Fruit fly (Drosophila melanogaster): ENCODE measurements around the gene CG43329.

Gene CG43329

dm6 chr3L:22458271-22458670 is 46.7 kb downstream of the CG43329 start (continued):
- TF ChIP-seq Dad (GFP tag; optimal IDR thresholded peaks at IDR 0.05), result no peak
- peak in 1 of 2 experiments; percentile 49 for TF ChIP-seq Pdp1 (GFP tag; optimal IDR thresholded peaks at IDR 0.05)

- TF ChIP-seq sr (GFP tag; IDR thresholded peaks at IDR 0.05) (0 out of 3 replicates have a peak, but pooled peaks have one; percentile 9), lola (GFP tag; optimal IDR thresholded peaks at IDR 0.05) (peak in 1 of 3 experiments; percentile 14), Nf-YC (tag; optimal IDR thresholded peaks at IDR 0.05) (peak; percentile 31), CG17612 (GFP tag; IDR thresholded peaks at IDR 0.05) (peak; percentile 34; the same call in 1 of the 2 replicates), Blimp-1 (GFP tag; optimal IDR thresholded peaks at IDR 0.05) (peak; percentile 75), psq (GFP tag; optimal IDR thresholded peaks at IDR 0.05) (no peak), Dll (GFP tag; IDR thresholded peaks at IDR 0.05; ENCODE audit: partially characterized antibody) (no peak), jigr1 (GFP tag; IDR thresholded peaks at IDR 0.05) (no peak), Med (GFP tag) (peak; percentile 25), CG14441 (GFP tag; IDR thresholded peaks at IDR 0.05) (no peak), CG8765 (GFP tag; IDR thresholded peaks at IDR 0.05) (no peak), vnd (GFP tag; IDR thresholded peaks at IDR 0.05; ENCODE audit: partially characterized antibody) (no peak), CG4328 (GFP tag; optimal IDR thresholded peaks at IDR 0.05) (no peak), C15 (GFP tag; IDR thresholded peaks at IDR 0.05) (no peak), CG8478 (optimal IDR thresholded peaks at IDR 0.05) (peak; percentile 74), HmgZ (tag; optimal IDR thresholded peaks at IDR 0.05) (peak; percentile 29), CG4854 (GFP tag; optimal IDR thresholded peaks at IDR 0.05) (no peak), CG13624 (GFP tag; optimal IDR thresholded peaks at IDR 0.05) (no peak), CG34376 (GFP tag; optimal IDR thresholded peaks at IDR 0.05) (no peak), Ada2b (GFP tag; IDR thresholded peaks at IDR 0.05) (no peak), Hr78 (GFP tag; optimal IDR thresholded peaks at IDR 0.05) (peak in 1 of 2 experiments; percentile 13), slou (GFP tag; optimal IDR thresholded peaks at IDR 0.05) (no peak), crp (GFP tag; optimal IDR thresholded peaks at IDR 0.05) (no peak), row (GFP tag; IDR thresholded peaks at IDR 0.05) (no peak), Nf-YB (GFP tag; optimal IDR thresholded peaks at IDR 0.05) (peak; percentile 25), kay (GFP tag; optimal IDR thresholded peaks at IDR 0.05) (peak; percentile 23), ham (GFP tag; IDR thresholded peaks at IDR 0.05) (no peak), sd (tag; optimal IDR thresholded peaks at IDR 0.05) (peak; percentile 13), CG8290 (GFP tag; optimal IDR thresholded peaks at IDR 0.05) (no peak), CG8290 (tag; optimal IDR thresholded peaks at IDR 0.05) (peak in 1 of 2 experiments; percentile 48), Hr3 (GFP tag; optimal IDR thresholded peaks at IDR 0.05) (no peak)
Measured at dm6 chr3L:22455953-22456488, 49.0 kb downstream of the CG43329 start.
